Worm (Caenorhabditis elegans): ENCODE data around the gene Y94H6A.5.

Gene Y94H6A.5

DNA sequence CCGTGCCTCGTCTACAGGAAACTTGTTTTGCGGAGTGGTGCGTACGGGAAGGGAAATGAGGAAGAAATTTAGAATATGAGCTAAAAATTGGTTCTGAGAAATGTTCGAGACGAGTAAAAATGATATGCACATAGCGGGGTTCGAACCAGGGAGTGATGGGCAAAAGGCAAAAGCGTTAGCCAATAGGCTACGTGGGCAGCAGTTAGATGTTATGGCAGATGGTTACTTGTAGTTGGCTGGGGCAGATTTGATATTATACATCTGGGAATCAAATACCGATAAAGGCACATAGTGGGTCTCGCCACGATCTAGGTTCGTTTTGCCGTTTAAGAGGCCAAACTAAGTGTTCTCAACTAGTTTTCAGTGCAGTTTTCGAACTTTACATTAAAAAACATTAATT is 46.5 kb downstream of the Y94H6A.5 start:
- TF ChIP-seq ceh-83 (GFP tag; optimal IDR thresholded peaks at IDR 0.05) (peak; percentile 82), zip-8 (tag; optimal IDR thresholded peaks at IDR 0.05) (no peak), M03D4.4 (tag; optimal IDR thresholded peaks at IDR 0.05) (peak; percentile 34), sem-2 (GFP tag; optimal IDR thresholded peaks at IDR 0.05) (peak; percentile 56), ham-2 (GFP tag; optimal IDR thresholded peaks at IDR 0.05) (peak; percentile 11)

DNA sequence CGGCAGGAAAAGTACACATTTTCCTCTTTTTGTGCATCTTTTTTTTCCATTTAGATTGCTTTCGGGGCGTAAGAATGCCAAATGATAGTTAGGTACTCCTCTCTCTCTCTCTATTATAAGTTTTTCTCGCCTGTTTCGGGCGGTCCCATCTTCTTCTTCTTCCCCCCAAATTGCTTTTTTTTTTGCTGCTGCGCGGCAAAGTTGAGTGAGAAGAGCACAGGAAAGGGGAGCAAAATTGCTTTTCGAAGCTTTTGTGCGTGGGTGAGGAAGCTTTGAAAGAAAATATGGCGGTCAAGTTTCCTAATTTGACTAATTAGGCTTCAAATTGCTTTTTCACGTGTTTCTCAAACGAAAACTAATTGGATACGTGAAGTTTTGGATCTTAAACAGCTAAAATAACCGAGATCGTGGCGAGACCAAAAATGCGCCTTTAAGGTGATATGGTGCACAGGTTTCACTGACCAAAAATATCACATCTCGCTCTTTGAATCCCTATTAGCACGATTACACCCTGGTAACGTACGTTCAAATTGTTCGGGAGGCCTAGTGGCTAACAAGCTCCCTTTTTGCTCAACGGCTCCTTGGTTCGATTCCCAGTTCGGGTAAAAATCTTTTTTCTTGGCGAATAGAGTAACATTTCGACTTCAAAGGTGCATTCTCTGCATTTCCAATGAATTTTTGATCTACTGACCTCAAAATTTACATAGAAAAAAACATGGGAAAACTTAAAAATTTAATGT is 47.2 kb downstream of the Y94H6A.5 start:
- no peak for TF ChIP-seq tbx-8 (GFP tag; optimal IDR thresholded peaks at IDR 0.05)
- TF ChIP-seq nhr-237 (tag; optimal IDR thresholded peaks at IDR 0.05): no peak
- peak; percentile 46 for TF ChIP-seq ces-1 (GFP tag; optimal IDR thresholded peaks at IDR 0.05)

DNA sequence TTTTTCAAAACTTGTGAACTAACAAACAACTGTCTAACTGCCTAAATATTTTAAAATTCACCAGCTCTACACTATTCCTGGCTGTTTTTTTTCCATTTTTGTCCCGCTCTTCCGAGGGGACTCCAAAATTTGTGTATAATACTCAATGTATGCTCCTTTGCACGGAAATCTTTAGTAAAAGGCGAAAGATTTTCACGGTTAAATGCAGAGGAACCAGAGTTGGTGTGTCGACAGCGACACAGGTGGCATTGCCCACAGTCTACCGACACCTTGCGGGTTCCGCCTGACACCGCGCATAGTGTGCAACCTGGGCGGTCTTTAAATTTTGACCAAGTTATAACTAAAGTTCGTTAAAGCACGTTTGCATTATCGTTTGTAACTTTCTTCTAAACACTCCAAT is 48.8 kb downstream of the Y94H6A.5 start:
- no peak for TF ChIP-seq hlh-1 (tag; optimal IDR thresholded peaks at IDR 0.05)
- no peak for TF ChIP-seq nhr-76 (tag; optimal IDR thresholded peaks at IDR 0.05)
- no peak for TF ChIP-seq mls-2 (tag; optimal IDR thresholded peaks at IDR 0.05)
- TF ChIP-seq bed-3 (GFP tag; optimal IDR thresholded peaks at IDR 0.05): no peak
- no peak for TF ChIP-seq sem-2 (GFP tag; optimal IDR thresholded peaks at IDR 0.05)
- no peak for TF ChIP-seq unc-120 (tag; optimal IDR thresholded peaks at IDR 0.05; ENCODE audit: poor library complexity, severe bottlenecking)
- TF ChIP-seq mep-1 (tag; optimal IDR thresholded peaks at IDR 0.05): no peak
- TF ChIP-seq mab-5 (tag; optimal IDR thresholded peaks at IDR 0.05): no peak
- TF ChIP-seq flh-1 (GFP tag; optimal IDR thresholded peaks at IDR 0.05): no peak
- TF ChIP-seq pha-4 (tag; optimal IDR thresholded peaks at IDR 0.05): no peak
- TF ChIP-seq snpc-4 (tag; optimal IDR thresholded peaks at IDR 0.05): no peak
- TF ChIP-seq nhr-2 (tag; optimal IDR thresholded peaks at IDR 0.05): no peak
- no peak for TF ChIP-seq zip-8 (tag; optimal IDR thresholded peaks at IDR 0.05)
- no peak for TF ChIP-seq drap-1 (GFP tag; optimal IDR thresholded peaks at IDR 0.05)
- no peak for TF ChIP-seq ham-2 (GFP tag; optimal IDR thresholded peaks at IDR 0.05)
- TF ChIP-seq unc-39 (tag; optimal IDR thresholded peaks at IDR 0.05): no peak
- no peak for TF ChIP-seq cnd-1 (tag; optimal IDR thresholded peaks at IDR 0.05)
- TF ChIP-seq elt-1 (tag; optimal IDR thresholded peaks at IDR 0.05; ENCODE audit: borderline replicate concordance, insufficient read depth): no peak
- TF ChIP-seq lin-13 (tag; optimal IDR thresholded peaks at IDR 0.05): no peak
- TF ChIP-seq lin-32 (GFP tag; optimal IDR thresholded peaks at IDR 0.05): no peak

DNA sequence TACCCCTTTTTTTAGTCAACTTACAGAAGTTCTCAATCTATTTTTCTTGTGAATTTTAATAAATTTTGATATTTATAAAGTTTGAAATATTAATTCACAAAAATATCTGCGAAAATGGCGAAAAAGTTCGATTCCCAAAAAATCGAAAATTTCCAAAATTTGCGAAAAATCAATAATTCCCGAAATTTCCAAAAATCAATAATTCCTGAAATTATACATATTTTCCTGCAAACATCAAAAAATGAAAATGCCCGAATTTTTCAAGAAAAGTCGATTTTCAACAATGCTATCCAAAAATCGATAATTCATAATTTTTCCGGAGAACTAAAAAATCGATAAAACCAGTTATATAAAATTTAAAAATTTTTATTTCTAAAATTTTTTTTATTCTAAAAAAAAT is 53.7 kb downstream of the Y94H6A.5 start:
- no peak for TF ChIP-seq tbx-8 (GFP tag; optimal IDR thresholded peaks at IDR 0.05)
- TF ChIP-seq bed-3 (GFP tag; optimal IDR thresholded peaks at IDR 0.05): no peak
- no peak for TF ChIP-seq lin-32 (GFP tag; optimal IDR thresholded peaks at IDR 0.05)
- TF ChIP-seq snpc-4 (tag; optimal IDR thresholded peaks at IDR 0.05): no peak
- no peak for TF ChIP-seq unc-120 (tag; optimal IDR thresholded peaks at IDR 0.05; ENCODE audit: poor library complexity, severe bottlenecking)
- no peak for TF ChIP-seq hlh-1 (tag; optimal IDR thresholded peaks at IDR 0.05)
- no peak for TF ChIP-seq mep-1 (tag; optimal IDR thresholded peaks at IDR 0.05)
- TF ChIP-seq M03D4.4 (tag; optimal IDR thresholded peaks at IDR 0.05): no peak

DNA sequence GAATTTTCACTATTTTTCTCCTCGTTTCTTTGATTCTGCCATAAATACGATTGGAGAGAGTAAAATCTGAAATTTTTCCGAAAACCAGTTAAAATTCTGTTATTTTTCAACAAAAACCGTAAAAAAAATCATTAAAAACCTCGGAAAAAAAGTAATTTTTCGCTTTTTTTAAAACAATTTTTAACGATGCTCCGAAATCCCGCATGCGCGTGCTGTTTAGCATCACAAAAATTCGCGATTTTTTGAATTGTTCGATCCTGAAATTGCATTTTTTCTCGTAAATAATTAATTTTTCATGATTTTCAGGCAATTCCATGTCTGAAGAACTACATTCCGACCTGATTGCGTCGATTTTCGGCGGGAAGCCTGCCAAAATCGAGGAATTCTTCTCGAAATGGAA is 61.1 kb downstream of the Y94H6A.5 start, which contains the start of gene ric-8:
Gene ric-8, plus strand, starts transcription at position 301 of the 400 bp plus-strand sequence.
- TF ChIP-seq sem-2 (GFP tag; optimal IDR thresholded peaks at IDR 0.05): no peak
- TF ChIP-seq nhr-28 (tag; optimal IDR thresholded peaks at IDR 0.05): no peak
- TF ChIP-seq mls-2 (tag; optimal IDR thresholded peaks at IDR 0.05): no peak

DNA sequence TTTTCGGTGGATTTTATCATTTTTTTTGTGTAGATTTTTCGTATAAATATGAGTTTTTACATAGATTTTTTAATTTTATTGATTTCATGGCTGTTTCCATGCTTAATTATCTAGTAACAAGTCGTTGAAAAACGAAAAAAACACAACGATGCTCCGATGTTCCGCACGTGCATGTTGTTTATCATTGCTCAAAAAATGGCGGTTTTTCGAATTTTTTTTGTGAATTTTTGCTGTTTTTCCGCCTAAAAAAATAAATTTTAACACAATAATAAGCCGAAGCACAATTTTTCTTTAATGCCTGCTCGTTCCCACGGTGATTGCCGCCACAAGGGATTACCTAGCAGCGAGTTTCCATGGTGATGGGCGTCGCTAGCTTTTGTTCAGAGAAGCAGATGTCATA is 61.7 kb downstream of the Y94H6A.5 start:
- no peak for TF ChIP-seq flh-1 (GFP tag; optimal IDR thresholded peaks at IDR 0.05)
- TF ChIP-seq M03D4.4 (tag; optimal IDR thresholded peaks at IDR 0.05): no peak
- TF ChIP-seq mls-2 (tag; optimal IDR thresholded peaks at IDR 0.05): no peak
- no peak for TF ChIP-seq ztf-11 (tag; optimal IDR thresholded peaks at IDR 0.05)
- TF ChIP-seq lin-13 (tag; optimal IDR thresholded peaks at IDR 0.05): no peak
- TF ChIP-seq ceh-43 (GFP tag; optimal IDR thresholded peaks at IDR 0.05): no peak
- no peak for TF ChIP-seq hlh-1 (tag; optimal IDR thresholded peaks at IDR 0.05)
- TF ChIP-seq ham-2 (GFP tag; optimal IDR thresholded peaks at IDR 0.05): no peak
- TF ChIP-seq drap-1 (GFP tag; optimal IDR thresholded peaks at IDR 0.05): no peak
- TF ChIP-seq nhr-76 (tag; optimal IDR thresholded peaks at IDR 0.05): no peak
- TF ChIP-seq ceh-39 (tag; optimal IDR thresholded peaks at IDR 0.05): no peak
